Fruit fly (Drosophila melanogaster) whole organism, embryonic: ENCODE results near the gene CG10508.

ENCODE experiments used
- Ada2b ChIP-seq: fragments of 200-800 bp; sonication (Bioruptor generic); IDR thresholded peaks from 2 replicates; pipeline ENCODE4 v1.3.6; 2022; ENCODE audit warnings: missing biosample characterization, missing genetic modification characterization
- BEAF-32 ChIP-seq: fragments of 200-800 bp; sonication (Bioruptor generic); optimal IDR thresholded peaks from 3 replicates; lab custom pipeline; 2017; ENCODE audit warnings: missing biosample characterization, missing genetic modification characterization, mild to moderate bottlenecking, moderate library complexity, missing genetic modification reagents
- CG11560 ChIP-seq: fragments of 200-800 bp; sonication (Bioruptor generic); IDR thresholded peaks from 3 replicates; pipeline ENCODE4 v1.3.6; 2022; ENCODE audit warnings: missing biosample characterization, missing genetic modification characterization
- CG11723 ChIP-seq: fragments of 200-800 bp; sonication (Bioruptor generic); optimal IDR thresholded peaks from 2 replicates; lab custom pipeline; 2017; ENCODE audit warnings: missing biosample characterization, mild to moderate bottlenecking, missing genetic modification characterization
- CG13775 ChIP-seq: fragments of 200-800 bp; sonication (Bioruptor generic); optimal IDR thresholded peaks from 3 replicates; lab custom pipeline; 2017; ENCODE audit warnings: missing biosample characterization, mild to moderate bottlenecking, missing genetic modification characterization
- CG15269 ChIP-seq: fragments of 200-800 bp; sonication (Bioruptor generic); optimal IDR thresholded peaks from 2 replicates; lab custom pipeline; 2018; ENCODE audit warnings: missing biosample characterization, mild to moderate bottlenecking, missing genetic modification characterization, moderate library complexity
- CG16863 ChIP-seq: fragments of 200-800 bp; sonication (Bioruptor generic); optimal IDR thresholded peaks from 3 replicates; lab custom pipeline; 2016; ENCODE audit warnings: missing biosample characterization, missing genetic modification characterization
- CG17612 ChIP-seq: fragments of 200-800 bp; sonication (Bioruptor generic); IDR thresholded peaks from 2 replicates; pipeline ENCODE4 v1.3.6; 2022; ENCODE audit warnings: missing biosample characterization, missing genetic modification characterization
- CG1792 ChIP-seq: fragments of 200-800 bp; sonication (Bioruptor generic); optimal IDR thresholded peaks from 2 replicates; lab custom pipeline; 2016; ENCODE audit warnings: missing biosample characterization, missing genetic modification characterization
- CG18262 ChIP-seq: fragments of 200-800 bp; optimal IDR thresholded peaks from 3 replicates; lab custom pipeline; 2019; ENCODE audit warnings: missing biosample characterization, mild to moderate bottlenecking, missing genetic modification characterization, moderate library complexity
- CG2116 ChIP-seq: fragments of 200-800 bp; sonication (Bioruptor generic); optimal IDR thresholded peaks from 3 replicates; lab custom pipeline; 2018; ENCODE audit warnings: missing biosample characterization, mild to moderate bottlenecking, missing genetic modification characterization
- CG30020 ChIP-seq: fragments of 200-800 bp; optimal IDR thresholded peaks from 2 replicates; lab custom pipeline; 2019; ENCODE audit warnings: missing biosample characterization, mild to moderate bottlenecking, missing genetic modification characterization, moderate library complexity
- CG33213 ChIP-seq: fragments of 200-800 bp; sonication (Bioruptor generic); optimal IDR thresholded peaks from 3 replicates; lab custom pipeline; 2016; ENCODE audit warnings: missing biosample characterization, missing genetic modification characterization
- CG3838 ChIP-seq: fragments of 200-800 bp; sonication (Bioruptor generic); optimal IDR thresholded peaks from 3 replicates; lab custom pipeline; 2016; ENCODE audit warnings: missing biosample characterization, missing genetic modification characterization
- CG3847 ChIP-seq: fragments of 200-800 bp; sonication (Bioruptor generic); IDR thresholded peaks from 2 replicates; pipeline ENCODE4 v1.3.6; 2022; ENCODE audit warnings: missing biosample characterization, missing genetic modification characterization
- CG5953 ChIP-seq: fragments of 200-800 bp; sonication (Bioruptor generic); IDR thresholded peaks from 2 replicates; pipeline ENCODE4 v1.3.6; 2022; ENCODE audit warnings: missing biosample characterization, missing genetic modification characterization
- CG6689 ChIP-seq: fragments of 200-800 bp; sonication (Bioruptor generic); IDR thresholded peaks from 2 replicates; pipeline ENCODE4 v1.3.6; 2022; ENCODE audit warnings: missing biosample characterization, missing genetic modification characterization
- CG6813 ChIP-seq: fragments of 200-800 bp; sonication (Bioruptor generic); optimal IDR thresholded peaks from 2 replicates; lab custom pipeline; 2017; ENCODE audit warnings: missing biosample characterization, missing genetic modification characterization, mild to moderate bottlenecking, moderate library complexity, missing genetic modification reagents
- CG7786 ChIP-seq: fragments of 200-800 bp; sonication (Bioruptor generic); optimal IDR thresholded peaks from 2 replicates; lab custom pipeline; 2016; ENCODE audit warnings: missing biosample characterization, missing genetic modification characterization
- CG9932 ChIP-seq: fragments of 200-800 bp; sonication (Bioruptor generic); IDR thresholded peaks from 2 replicates; pipeline ENCODE4 v1.3.6; 2022; ENCODE audit warnings: missing biosample characterization, missing genetic modification characterization
- Drgx ChIP-seq: fragments of 200-800 bp; sonication (Bioruptor generic); IDR thresholded peaks from 2 replicates; pipeline ENCODE4 v1.3.6; 2022; ENCODE audit warnings: missing biosample characterization, missing genetic modification characterization
- HLH54F ChIP-seq: fragments of 200-800 bp; sonication (Bioruptor generic); optimal IDR thresholded peaks from 3 replicates; lab custom pipeline; 2016; ENCODE audit warnings: missing biosample characterization, missing genetic modification characterization
- HLHmδ ChIP-seq: fragments of 200-800 bp; sonication (Bioruptor generic); optimal IDR thresholded peaks from 2 replicates; lab custom pipeline; 2018; ENCODE audit warnings: missing biosample characterization, mild to moderate bottlenecking, missing genetic modification characterization, moderate library complexity
- Lhr ChIP-seq: fragments of 200-800 bp; sonication (Bioruptor generic); optimal IDR thresholded peaks from 3 replicates; lab custom pipeline; 2017; ENCODE audit warnings: mild to moderate bottlenecking, missing biosample characterization, missing genetic modification reagents, missing genetic modification characterization
- MTF-1 ChIP-seq: fragments of 200-800 bp; sonication (Bioruptor generic); optimal IDR thresholded peaks from 2 replicates; lab custom pipeline; 2018; ENCODE audit warnings: missing biosample characterization, mild to moderate bottlenecking, missing genetic modification characterization, borderline replicate concordance
- Ravus ChIP-seq: fragments of 200-800 bp; sonication (Bioruptor generic); IDR thresholded peaks from 2 replicates; pipeline ENCODE4 v1.3.6; 2022; ENCODE audit warnings: missing biosample characterization, missing genetic modification characterization
- Ssrp ChIP-seq: fragments of 200-800 bp; sonication (Bioruptor generic); optimal IDR thresholded peaks from 2 replicates; lab custom pipeline; 2018; ENCODE audit warnings: missing biosample characterization, mild to moderate bottlenecking, missing genetic modification characterization, moderate library complexity
- btn ChIP-seq: fragments of 200-800 bp; sonication (Bioruptor generic); optimal IDR thresholded peaks from 2 replicates; lab custom pipeline; 2016; ENCODE audit warnings: missing biosample characterization, missing genetic modification characterization
- caup ChIP-seq: fragments of 200-800 bp; sonication (Bioruptor generic); optimal IDR thresholded peaks from 3 replicates; lab custom pipeline; 2017; ENCODE audit warnings: missing biosample characterization, mild to moderate bottlenecking, missing genetic modification characterization, moderate library complexity; ENCODE audit not compliant: severe bottlenecking
- chinmo ChIP-seq: fragments of 200-800 bp; sonication (Bioruptor generic); IDR thresholded peaks from 4 replicates; pipeline ENCODE4 v1.3.6; 2022; ENCODE audit warnings: missing biosample characterization, missing genetic modification characterization; ENCODE audit not compliant: partially characterized antibody
- ftz-f1 ChIP-seq: fragments of 200-800 bp; sonication (Bioruptor generic); optimal IDR thresholded peaks from 2 replicates; lab custom pipeline; 2016; ENCODE audit warnings: missing biosample characterization, missing genetic modification characterization
- grau ChIP-seq: fragments of 200-800 bp; optimal IDR thresholded peaks from 3 replicates; lab custom pipeline; 2019; ENCODE audit warnings: missing biosample characterization, mild to moderate bottlenecking, missing genetic modification characterization, moderate library complexity
- jumu ChIP-seq: fragments of 200-800 bp; sonication (Bioruptor generic); optimal IDR thresholded peaks from 3 replicates; lab custom pipeline; 2016; ENCODE audit warnings: missing biosample characterization, missing genetic modification characterization
- kay ChIP-seq: fragments of 200-800 bp; sonication (Bioruptor generic); optimal IDR thresholded peaks from 2 replicates; lab custom pipeline; 2016; ENCODE audit warnings: missing biosample characterization, missing genetic modification characterization
- nerfin-2 ChIP-seq: fragments of 200-800 bp; sonication (Bioruptor generic); IDR thresholded peaks from 2 replicates; pipeline ENCODE4 v1.3.6; 2022; ENCODE audit warnings: missing biosample characterization, missing genetic modification characterization; ENCODE audit not compliant: partially characterized antibody
- nmo ChIP-seq: fragments of 200-800 bp; sonication (Bioruptor generic); optimal IDR thresholded peaks from 2 replicates; lab custom pipeline; 2018; ENCODE audit warnings: missing biosample characterization, mild to moderate bottlenecking, missing genetic modification characterization, moderate library complexity
- nom ChIP-seq: fragments of 200-800 bp; sonication (Bioruptor generic); optimal IDR thresholded peaks from 2 replicates; lab custom pipeline; 2017; ENCODE audit warnings: missing biosample characterization, missing genetic modification characterization, mild to moderate bottlenecking, moderate library complexity, missing genetic modification reagents
- oc ChIP-seq: fragments of 200-800 bp; sonication (Bioruptor generic); optimal IDR thresholded peaks from 2 replicates; lab custom pipeline; 2018; ENCODE audit warnings: missing biosample characterization, mild to moderate bottlenecking, missing genetic modification characterization, moderate library complexity
- pfk ChIP-seq: fragments of 200-800 bp; sonication (Bioruptor generic); optimal IDR thresholded peaks from 2 replicates; lab custom pipeline; 2018; ENCODE audit warnings: missing biosample characterization, mild to moderate bottlenecking, missing genetic modification characterization, moderate library complexity
- pros ChIP-seq: fragments of 200-800 bp; sonication (Bioruptor generic); optimal IDR thresholded peaks from 3 replicates; lab custom pipeline; 2019; ENCODE audit warnings: missing biosample characterization, mild to moderate bottlenecking, missing genetic modification characterization, moderate library complexity
- row ChIP-seq: fragments of 200-800 bp; sonication (Bioruptor generic); IDR thresholded peaks from 3 replicates; pipeline ENCODE4 v1.3.6; 2022; ENCODE audit warnings: missing biosample characterization, missing genetic modification characterization
- run ChIP-seq: fragments of 200-800 bp; sonication (Bioruptor generic); optimal IDR thresholded peaks from 3 replicates; lab custom pipeline; 2018; ENCODE audit warnings: missing biosample characterization, mild to moderate bottlenecking, missing genetic modification characterization
- scrt ChIP-seq: fragments of 200-800 bp; sonication (Bioruptor generic); optimal IDR thresholded peaks from 2 replicates; lab custom pipeline; 2018; ENCODE audit warnings: missing biosample characterization, mild to moderate bottlenecking, missing genetic modification characterization, moderate library complexity
- sim ChIP-seq: fragments of 200-800 bp; sonication (Bioruptor generic); IDR thresholded peaks from 2 replicates; pipeline ENCODE4 v1.3.6; 2022; ENCODE audit warnings: missing biosample characterization, missing genetic modification characterization
- sna ChIP-seq: fragments of 200-800 bp; sonication (Bioruptor generic); IDR thresholded peaks from 2 replicates; pipeline ENCODE4 v1.3.6; 2022; ENCODE audit warnings: missing biosample characterization, missing genetic modification characterization; ENCODE audit not compliant: partially characterized antibody
- tap ChIP-seq: fragments of 200-800 bp; optimal IDR thresholded peaks from 3 replicates; lab custom pipeline; 2019; ENCODE audit warnings: missing biosample characterization, mild to moderate bottlenecking, missing genetic modification characterization, moderate library complexity
- tll ChIP-seq, 2 experiments: fragments of 200-800 bp in 1 of 2; fragments of >200 bp in 1 of 2; sonication (Bioruptor generic) in 1 of 2; optimal IDR thresholded peaks; 2 replicates each; lab custom pipeline; 2017 to 2019; ENCODE audit warnings: missing biosample characterization in 2 of 2, missing genetic modification characterization in 2 of 2, mild to moderate bottlenecking in 1 of 2, moderate library complexity in 1 of 2
- tna ChIP-seq: fragments of 200-800 bp; sonication (Bioruptor generic); IDR thresholded peaks from 2 replicates; pipeline ENCODE4 v1.3.6; 2022; ENCODE audit warnings: missing biosample characterization, missing genetic modification characterization; ENCODE audit not compliant: partially characterized antibody
- unc-4 ChIP-seq: fragments of 200-800 bp; sonication (Bioruptor generic); IDR thresholded peaks from 2 replicates; pipeline ENCODE4 v1.3.6; 2022; ENCODE audit warnings: missing biosample characterization, missing genetic modification characterization; ENCODE audit not compliant: partially characterized antibody
- wor ChIP-seq: fragments of 200-800 bp; sonication (Bioruptor generic); IDR thresholded peaks from 2 replicates; pipeline ENCODE4 v1.3.6; 2022; ENCODE audit warnings: missing biosample characterization, missing genetic modification characterization

The CG10508 gene

DNA sequence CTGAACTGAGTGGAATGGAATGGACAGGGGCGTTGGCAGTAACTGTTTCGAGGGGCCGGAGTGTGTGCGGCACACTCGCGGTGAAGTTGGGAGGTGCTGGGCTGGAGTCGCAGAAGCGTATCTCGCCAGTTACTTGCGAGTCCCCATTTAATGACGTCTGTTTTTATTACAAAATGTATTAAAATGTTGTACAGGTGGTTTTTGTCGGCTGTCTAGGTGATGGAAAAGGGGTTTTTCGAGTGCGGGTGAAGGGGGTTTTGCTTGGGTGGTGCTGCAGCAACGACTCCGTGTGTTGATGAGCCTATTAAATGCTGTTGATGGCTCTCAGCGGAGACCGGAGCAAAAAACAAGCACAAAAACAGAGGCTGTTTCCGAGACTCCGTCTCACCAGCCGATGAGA, 41.4 kb downstream of the CG10508 start (continued):
- no peak for TF ChIP-seq tll (GFP tag; optimal IDR thresholded peaks at IDR 0.05; lab: Kevin White, UChicago)
- TF ChIP-seq pfk (GFP tag; lab: Kevin White, UChicago): no peak
- TF ChIP-seq CG7786: no peak
- no peak for TF ChIP-seq Ravus (GFP tag; lab: Robert Waterston, UW)
- TF ChIP-seq Ssrp (tag; lab: Kevin White, UChicago): no peak
- TF ChIP-seq kay (GFP tag; lab: Kevin White, UChicago): no peak
- TF ChIP-seq CG6813: no peak
- peak; percentile 52 for TF ChIP-seq CG15269 (tag; lab: Kevin White, UChicago)
- TF ChIP-seq Drgx (GFP tag; lab: Robert Waterston, UW): peak; percentile 41
- no peak for TF ChIP-seq ftz-f1 (GFP tag; lab: Kevin White, UChicago)
- peak; percentile 56 for TF ChIP-seq nom
- TF ChIP-seq CG5953 (GFP tag; lab: Robert Waterston, UW): 0 out of 2 replicates have a peak, but pooled peaks have one; percentile 13
- TF ChIP-seq Lhr (GFP tag; lab: Kevin White, UChicago): no peak
- TF ChIP-seq CG30020: no peak
- TF ChIP-seq tna (GFP tag; lab: Robert Waterston, UW): no peak
- no peak for TF ChIP-seq nerfin-2
- no peak for TF ChIP-seq oc
- no peak for TF ChIP-seq CG2116 (GFP tag; lab: Kevin White, UChicago)
- no peak for TF ChIP-seq CG1792 (GFP tag; lab: Kevin White, UChicago)
- peak; percentile 8 for TF ChIP-seq scrt
- no peak for TF ChIP-seq CG17612
- no peak for TF ChIP-seq CG11723 (GFP tag; lab: Kevin White, UChicago)
- TF ChIP-seq pros (GFP tag; lab: Kevin White, UChicago): peak; percentile 17
- TF ChIP-seq CG11560 (tag; lab: Robert Waterston, UW): no peak
- no peak for TF ChIP-seq CG3838 (GFP tag; lab: Kevin White, UChicago)
- no peak for TF ChIP-seq unc-4
- no peak for TF ChIP-seq CG13775
- TF ChIP-seq MTF-1 (GFP tag; lab: Kevin White, UChicago): no peak
- peak; percentile 12 for TF ChIP-seq CG18262 (tag; lab: Kevin White, UChicago)
- no peak for TF ChIP-seq caup (GFP tag; lab: Kevin White, UChicago)
- TF ChIP-seq grau (tag; lab: Kevin White, UChicago): peak; percentile 6
- TF ChIP-seq HLHmδ (GFP tag; lab: Kevin White, UChicago): no peak
- no peak for TF ChIP-seq btn
- no peak for TF ChIP-seq run
- peak; percentile 17 for TF ChIP-seq CG16863 (GFP tag; lab: Kevin White, UChicago)
- no peak for TF ChIP-seq nmo (GFP tag; lab: Kevin White, UChicago)
- TF ChIP-seq CG33213: no peak
- no peak for TF ChIP-seq Ada2b (GFP tag; lab: Robert Waterston, UW)
- TF ChIP-seq CG9932 (GFP tag; lab: Robert Waterston, UW): peak; percentile 46
- TF ChIP-seq CG6689 (GFP tag; lab: Robert Waterston, UW): peak; percentile 48
- TF ChIP-seq wor: no peak
- no peak for TF ChIP-seq sna (GFP tag; lab: Robert Waterston, UW)
- TF ChIP-seq sim: no peak
- TF ChIP-seq jumu: peak; percentile 40
- peak; percentile 44; the same call in 2 of the 3 replicates for TF ChIP-seq row
- TF ChIP-seq chinmo: 0 out of 4 replicates have a peak, but pooled peaks have one; percentile 60
- 0 out of 2 replicates have a peak, but pooled peaks have one; percentile 33 for TF ChIP-seq CG3847 (GFP tag; lab: Robert Waterston, UW)
- TF ChIP-seq BEAF-32 (GFP tag; lab: Kevin White, UChicago): no peak
- TF ChIP-seq tap (tag; lab: Kevin White, UChicago): no peak
- TF ChIP-seq HLH54F: no peak
